Fruit fly (Drosophila melanogaster): Measurements from ENCODE around the gene TrpRS-m.

- TF ChIP-seq CG8632 (GFP tag; optimal IDR thresholded peaks at IDR 0.05) (no peak), Lpt (GFP tag; optimal IDR thresholded peaks at IDR 0.05) (peak; percentile 3), CG9139 (GFP tag; optimal IDR thresholded peaks at IDR 0.05) (no peak), CG8319 (GFP tag; optimal IDR thresholded peaks at IDR 0.05) (no peak), pdm3 (GFP tag; optimal IDR thresholded peaks at IDR 0.05) (no peak), CG11294 (GFP tag; IDR thresholded peaks at IDR 0.05) (no peak), Sox14 (GFP tag; optimal IDR thresholded peaks at IDR 0.05) (no peak), Hr4 (GFP tag; optimal IDR thresholded peaks at IDR 0.05) (no peak), CG8119 (GFP tag; IDR thresholded peaks at IDR 0.05) (no peak), CG34406 (GFP tag; optimal IDR thresholded peaks at IDR 0.05) (no peak)
These were observed 29.3 kb downstream of the TrpRS-m start, which contains the start of gene CG7408 for dm6 chr3L:17878781-17879360.

Measured in whole organism, prepupa.